Fruit fly (Drosophila melanogaster): ENCODE measurements around the gene RtcB.

DNA sequence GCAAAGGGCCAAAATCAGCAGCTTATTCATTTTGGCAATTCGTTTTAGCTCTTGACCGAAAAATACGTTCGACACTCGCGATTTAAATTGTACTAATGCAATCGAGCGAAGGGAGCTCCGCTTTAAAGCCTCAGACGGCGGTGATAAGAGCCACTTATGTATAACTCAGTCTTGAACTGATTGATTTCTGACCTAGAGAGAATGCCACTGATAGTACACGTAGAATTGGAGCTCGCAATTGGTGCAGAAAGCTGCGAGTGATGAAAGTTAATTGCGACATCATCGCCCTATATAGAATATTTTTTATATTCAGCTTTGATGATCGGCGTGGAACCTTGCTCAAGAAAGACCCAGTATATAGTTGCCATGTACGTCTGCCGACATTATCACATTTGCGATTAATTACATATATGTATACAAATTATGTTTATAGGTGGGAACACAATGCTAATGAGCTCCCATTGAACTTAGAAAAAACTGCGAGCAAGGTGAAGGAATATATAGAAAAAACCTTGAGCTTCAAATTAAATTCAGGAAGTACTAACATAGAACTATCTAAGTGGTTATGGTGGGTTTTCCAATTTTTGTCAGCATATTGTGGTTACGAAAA, 44.2 kb upstream of the RtcB start, which contains the start of gene fon:
- no peak for TF ChIP-seq CG8478 (optimal IDR thresholded peaks at IDR 0.05)
- no peak for TF ChIP-seq CTCF (optimal IDR thresholded peaks at IDR 0.05)
